Fruit fly (Drosophila melanogaster): Measurements from ENCODE around the gene Gr64e.

The Gr64e gene

DNA sequence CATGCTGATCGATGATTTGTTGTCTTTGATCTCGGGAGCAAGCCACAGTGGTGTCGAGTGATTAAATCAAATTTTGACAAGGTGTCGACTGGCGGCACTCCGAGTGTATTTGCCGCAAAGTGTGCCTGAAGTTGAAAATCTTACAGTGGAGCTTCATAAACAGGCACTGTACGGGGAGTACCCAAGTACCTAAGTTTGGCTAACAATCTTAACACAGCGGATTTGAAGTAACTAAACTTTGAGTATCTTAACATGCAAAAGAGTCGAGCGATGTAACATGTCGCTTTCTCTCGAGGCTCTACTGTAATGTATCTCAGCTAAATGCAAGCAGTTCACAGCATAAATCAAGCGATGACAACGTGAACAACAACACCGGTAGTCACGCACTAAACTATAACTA, 15.2 kb upstream of the Gr64e start (continued):
- TF ChIP-seq HmgD (GFP tag; optimal IDR thresholded peaks at IDR 0.05): no peak
- peak; percentile 97 for TF ChIP-seq Ets65A (GFP tag)
- peak; percentile 0 for TF ChIP-seq p53 (GFP tag; optimal IDR thresholded peaks at IDR 0.05)
- TF ChIP-seq esg (GFP tag; conservative IDR thresholded peaks at IDR 0.05): peak; percentile 60; the same call in 1 of the 2 replicates
- no peak for TF ChIP-seq prd (optimal IDR thresholded peaks at IDR 0.05)
- peak; percentile 92 for TF ChIP-seq prd (GFP tag; IDR thresholded peaks at IDR 0.05)
- TF ChIP-seq luna (GFP tag; optimal IDR thresholded peaks at IDR 0.05): no peak
- no peak for TF ChIP-seq Dll (GFP tag; IDR thresholded peaks at IDR 0.05; ENCODE audit: partially characterized antibody)
- TF ChIP-seq tll (GFP tag; optimal IDR thresholded peaks at IDR 0.05): no peak
- TF ChIP-seq Hr39 (optimal IDR thresholded peaks at IDR 0.05): no peak
- TF ChIP-seq cg (GFP tag; optimal IDR thresholded peaks at IDR 0.05): no peak
- no peak for TF ChIP-seq CG17912 (GFP tag; optimal IDR thresholded peaks at IDR 0.05)
- TF ChIP-seq Dref (GFP tag; IDR thresholded peaks at IDR 0.05): no peak
- TF ChIP-seq Atf-2 (GFP tag; optimal IDR thresholded peaks at IDR 0.05): peak; percentile 32
- TF ChIP-seq Nf-YA (GFP tag; IDR thresholded peaks at IDR 0.05): peak; percentile 61
- TF ChIP-seq Sox100B (GFP tag; optimal IDR thresholded peaks at IDR 0.05): peak; percentile 25
- TF ChIP-seq ab (GFP tag; optimal IDR thresholded peaks at IDR 0.05): no peak
- no peak for TF ChIP-seq hbn (GFP tag; IDR thresholded peaks at IDR 0.05; ENCODE audit: partially characterized antibody)
- TF ChIP-seq CG12769 (tag; optimal IDR thresholded peaks at IDR 0.05): peak; percentile 43
- no peak for TF ChIP-seq Tbp (GFP tag; optimal IDR thresholded peaks at IDR 0.05)
- no peak for TF ChIP-seq cas (GFP tag; IDR thresholded peaks at IDR 0.05)
- TF ChIP-seq crp (GFP tag; optimal IDR thresholded peaks at IDR 0.05): no peak
- 0 out of 2 replicates have a peak, but pooled peaks have one; percentile 38 for TF ChIP-seq CG11696 (GFP tag; IDR thresholded peaks at IDR 0.05)
- TF ChIP-seq CG15073 (GFP tag; optimal IDR thresholded peaks at IDR 0.05): no peak
- TF ChIP-seq ATbp (GFP tag; optimal IDR thresholded peaks at IDR 0.05): peak; percentile 62
- TF ChIP-seq peb (GFP tag; IDR thresholded peaks at IDR 0.05): peak; percentile 57
- peak; percentile 58 for TF ChIP-seq ttk (GFP tag; IDR thresholded peaks at IDR 0.05)
- TF ChIP-seq CG2116 (GFP tag; optimal IDR thresholded peaks at IDR 0.05): no peak
- TF ChIP-seq CG14965 (GFP tag; optimal IDR thresholded peaks at IDR 0.05; ENCODE audit: borderline replicate concordance): no peak
- TF ChIP-seq Mad (GFP tag; optimal IDR thresholded peaks at IDR 0.05): peak; percentile 24
- TF ChIP-seq CG34422 (GFP tag; IDR thresholded peaks at IDR 0.05): peak; percentile 63; the same call in 2 of the 3 replicates
- TF ChIP-seq CG3163 (GFP tag; optimal IDR thresholded peaks at IDR 0.05): peak; percentile 17
- no peak for TF ChIP-seq wdn (GFP tag; IDR thresholded peaks at IDR 0.05)
- TF ChIP-seq row (GFP tag; IDR thresholded peaks at IDR 0.05): peak; percentile 74
- no peak for TF ChIP-seq Hmr (GFP tag; optimal IDR thresholded peaks at IDR 0.05)
- peak; percentile 24 for TF ChIP-seq CG18476 (GFP tag; optimal IDR thresholded peaks at IDR 0.05)
- no peak for TF ChIP-seq CrebB (tag; optimal IDR thresholded peaks at IDR 0.05)
- TF ChIP-seq kay (GFP tag; optimal IDR thresholded peaks at IDR 0.05): no peak
- TF ChIP-seq CG17328 (GFP tag; IDR thresholded peaks at IDR 0.05): peak; percentile 80
- TF ChIP-seq CG10654 (GFP tag; optimal IDR thresholded peaks at IDR 0.05): peak; percentile 61
- TF ChIP-seq crol (GFP tag; IDR thresholded peaks at IDR 0.05): peak; percentile 21; the same call in 1 of the 2 replicates
- TF ChIP-seq CG11085 (GFP tag; IDR thresholded peaks at IDR 0.05): no peak
- TF ChIP-seq dmrt99B (tag; optimal IDR thresholded peaks at IDR 0.05): peak; percentile 58
- TF ChIP-seq CG15514 (GFP tag; optimal IDR thresholded peaks at IDR 0.05): no peak
- TF ChIP-seq chn (GFP tag; optimal IDR thresholded peaks at IDR 0.05): peak; percentile 66
- peak; percentile 75; the same call in 3 of the 4 replicates for TF ChIP-seq Gug (GFP tag; IDR thresholded peaks at IDR 0.05)
- peak; percentile 56; the same call in 2 of the 3 replicates for TF ChIP-seq CG11695 (GFP tag; IDR thresholded peaks at IDR 0.05)
- no peak for TF ChIP-seq CG13287 (GFP tag; IDR thresholded peaks at IDR 0.05; ENCODE audit: partially characterized antibody)
- no peak for TF ChIP-seq ash1 (GFP tag; optimal IDR thresholded peaks at IDR 0.05)
- no peak for TF ChIP-seq gcm2 (GFP tag; optimal IDR thresholded peaks at IDR 0.05)
- no peak for TF ChIP-seq gro (GFP tag; optimal IDR thresholded peaks at IDR 0.05)
- peak; percentile 88 for TF ChIP-seq dmrt11E (tag; optimal IDR thresholded peaks at IDR 0.05)

Data from whole organism, embryonic.